Worm (Caenorhabditis elegans) whole organism, young adult: ENCODE data around the gene R13D11.10.

Source experiments
- B0035.1 ChIP-seq: sonication (generic microtip); optimal IDR thresholded peaks from 2 replicates; lab custom pipeline; 2016; ENCODE audit warnings: missing genetic modification characterization, mild to moderate bottlenecking, missing compliant biosample characterization, missing genotype, missing genetic modification reagents
- aptf-2 ChIP-seq: fragments of 200-800 bp; sonication (Bioruptor generic); conservative IDR thresholded peaks from 2 replicates; pipeline ENCODE4 v1.3.6; 2022; ENCODE audit warnings: missing genetic modification reagents, missing genetic modification characterization, missing compliant biosample characterization
- attf-6 ChIP-seq: fragments of 200-800 bp; sonication (Bioruptor generic); IDR thresholded peaks from 2 replicates; pipeline ENCODE4 v1.3.6; 2022; ENCODE audit warnings: missing genetic modification reagents, missing genetic modification characterization, missing compliant biosample characterization
- him-1 ChIP-seq: sonication (generic microtip); optimal IDR thresholded peaks from 2 replicates; lab custom pipeline; 2016; ENCODE audit warnings: missing genotype, missing genetic modification reagents, missing genetic modification characterization, missing compliant biosample characterization
- hsf-1 ChIP-seq: fragments of 200-800 bp; sonication (Bioruptor generic); IDR thresholded peaks from 2 replicates; pipeline ENCODE4 v1.3.6; 2022; ENCODE audit warnings: missing genetic modification reagents, missing genetic modification characterization, missing compliant biosample characterization
- nfya-2 ChIP-seq: fragments of 200-800 bp; sonication (Bioruptor generic); IDR thresholded peaks from 2 replicates; pipeline ENCODE4 v1.3.6; 2022; ENCODE audit warnings: missing genetic modification reagents, missing genetic modification characterization, missing compliant biosample characterization
- nhr-80 ChIP-seq: sonication (generic microtip); optimal IDR thresholded peaks from 2 replicates; lab custom pipeline; 2016; ENCODE audit warnings: missing genetic modification characterization, missing compliant biosample characterization
- nhr-90 ChIP-seq: sonication (generic microtip); optimal IDR thresholded peaks from 2 replicates; lab custom pipeline; 2016; ENCODE audit warnings: missing genotype, mild to moderate bottlenecking, missing genetic modification characterization, missing compliant biosample characterization
- pha-4 ChIP-seq: fragments of 150-350 bp; sonication (generic microtip); optimal IDR thresholded peaks from 2 replicates; lab custom pipeline; 2014; ENCODE audit warnings: missing biosample characterization, missing genetic modification reagents, missing genetic modification characterization
- unc-62 ChIP-seq: fragments of 150-350 bp; optimal IDR thresholded peaks from 2 replicates; lab custom pipeline; 2014; ENCODE audit warnings: missing biosample characterization, missing genetic modification reagents, missing genetic modification characterization
- xnd-1 ChIP-seq: sonication (generic microtip); optimal IDR thresholded peaks from 2 replicates; lab custom pipeline; 2016; ENCODE audit warnings: missing genotype, missing genetic modification reagents, missing genetic modification characterization, missing compliant biosample characterization
- ztf-25 ChIP-seq: fragments of 200-800 bp; sonication (Bioruptor generic); IDR thresholded peaks from 2 replicates; pipeline ENCODE4 v1.3.6; 2022; ENCODE audit warnings: missing genetic modification reagents, missing genetic modification characterization, missing compliant biosample characterization

- peak; percentile 32 for TF ChIP-seq xnd-1 (tag; lab: Kevin White, UChicago)
- no peak for TF ChIP-seq aptf-2 (GFP tag; lab: Robert Waterston, UW)
- no peak for TF ChIP-seq nfya-2 (GFP tag; lab: Robert Waterston, UW)
- no peak for TF ChIP-seq ztf-25
- 0 out of 2 replicates have a peak, but pooled peaks have one; percentile 31 for TF ChIP-seq attf-6 (GFP tag; lab: Robert Waterston, UW)
- no peak for TF ChIP-seq nhr-90 (tag; lab: Kevin White, UChicago)
- no peak for TF ChIP-seq unc-62 (GFP tag; lab: Kevin White, UChicago)
- TF ChIP-seq nhr-80, result no peak
- peak; percentile 66; the same call in 1 of the 2 replicates for TF ChIP-seq hsf-1
- no peak for TF ChIP-seq pha-4 (tag; lab: Kevin White, UChicago)
- TF ChIP-seq B0035.1 (tag; lab: Kevin White, UChicago), result no peak
- peak; percentile 85 for TF ChIP-seq him-1
Measured at ce11 chrV:858841-859456, 45.9 kb upstream of the R13D11.10 start.
